Fruit fly (Drosophila melanogaster) whole organism, embryonic: Measurements from ENCODE around the gene CG3764.

Experiments used
- Atf3 ChIP-seq: fragments of 200-800 bp; sonication (Bioruptor generic); optimal IDR thresholded peaks from 3 replicates; lab custom pipeline; 2016; ENCODE audit warnings: missing biosample characterization, missing genetic modification characterization
- CG17568 ChIP-seq: fragments of 200-800 bp; sonication (Bioruptor generic); optimal IDR thresholded peaks from 2 replicates; lab custom pipeline; 2018; ENCODE audit warnings: missing biosample characterization, mild to moderate bottlenecking, missing genetic modification characterization, moderate library complexity
- CG18619 ChIP-seq: fragments of 200-800 bp; sonication (Bioruptor generic); optimal IDR thresholded peaks from 3 replicates; lab custom pipeline; 2017; ENCODE audit warnings: missing biosample characterization, mild to moderate bottlenecking, missing genetic modification characterization
- CG2116 ChIP-seq: fragments of 200-800 bp; sonication (Bioruptor generic); optimal IDR thresholded peaks from 3 replicates; lab custom pipeline; 2018; ENCODE audit warnings: missing biosample characterization, mild to moderate bottlenecking, missing genetic modification characterization
- CG2199 ChIP-seq: fragments of 200-800 bp; sonication (Bioruptor generic); IDR thresholded peaks from 3 replicates; pipeline ENCODE4 v1.3.6; 2022; ENCODE audit warnings: missing biosample characterization, missing genetic modification characterization
- CG2875 ChIP-seq: fragments of 200-800 bp; sonication (Bioruptor generic); optimal IDR thresholded peaks from 2 replicates; lab custom pipeline; 2017; ENCODE audit warnings: missing biosample characterization, mild to moderate bottlenecking, missing genetic modification characterization, missing genetic modification reagents
- CG30403 ChIP-seq: fragments of 200-800 bp; sonication (Bioruptor generic); optimal IDR thresholded peaks from 3 replicates; lab custom pipeline; 2016; ENCODE audit warnings: missing biosample characterization, missing genetic modification characterization
- CG34376 ChIP-seq: fragments of 200-800 bp; sonication (Bioruptor generic); optimal IDR thresholded peaks from 2 replicates; lab custom pipeline; 2018; ENCODE audit warnings: missing biosample characterization, mild to moderate bottlenecking, missing genetic modification characterization
- CG3726 ChIP-seq: fragments of 200-800 bp; sonication (Bioruptor generic); IDR thresholded peaks from 3 replicates; pipeline ENCODE4, ENCODE4 v1.3.6; 2022; ENCODE audit warnings: missing biosample characterization, missing genetic modification characterization
- CG3847 ChIP-seq: fragments of 200-800 bp; sonication (Bioruptor generic); IDR thresholded peaks from 2 replicates; pipeline ENCODE4 v1.3.6; 2022; ENCODE audit warnings: missing biosample characterization, missing genetic modification characterization
- CG4282 ChIP-seq: fragments of 200-800 bp; sonication (Bioruptor generic); optimal IDR thresholded peaks from 2 replicates; lab custom pipeline; 2016; ENCODE audit warnings: missing biosample characterization, missing genetic modification characterization
- CG4328 ChIP-seq: fragments of 200-800 bp; sonication (Bioruptor generic); optimal IDR thresholded peaks from 3 replicates; lab custom pipeline; 2017; ENCODE audit warnings: missing biosample characterization, missing genetic modification reagents, missing genetic modification characterization
- CG4404 ChIP-seq: fragments of 200-800 bp; sonication (Bioruptor generic); IDR thresholded peaks from 2 replicates; pipeline ENCODE4 v1.3.6; 2022; ENCODE audit warnings: missing biosample characterization, missing genetic modification characterization
- CG6689 ChIP-seq: fragments of 200-800 bp; sonication (Bioruptor generic); IDR thresholded peaks from 2 replicates; pipeline ENCODE4 v1.3.6; 2022; ENCODE audit warnings: missing biosample characterization, missing genetic modification characterization
- CG6791 ChIP-seq: fragments of 200-800 bp; sonication (Bioruptor generic); IDR thresholded peaks from 3 replicates; pipeline ENCODE4 v1.3.6; 2022; ENCODE audit warnings: missing biosample characterization, missing genetic modification characterization; ENCODE audit not compliant: partially characterized antibody
- CG7357 ChIP-seq: fragments of 200-800 bp; sonication (Bioruptor generic); IDR thresholded peaks from 3 replicates; pipeline ENCODE4 v1.3.6; 2022; ENCODE audit warnings: missing biosample characterization, missing genetic modification characterization
- CG7372 ChIP-seq: fragments of 200-800 bp; sonication (Bioruptor generic); IDR thresholded peaks from 2 replicates; pipeline ENCODE4 v1.3.6; 2022; ENCODE audit warnings: missing biosample characterization, missing genetic modification characterization
- CG7987 ChIP-seq: fragments of 200-800 bp; sonication (Bioruptor generic); optimal IDR thresholded peaks from 2 replicates; lab custom pipeline; 2018; ENCODE audit warnings: missing biosample characterization, mild to moderate bottlenecking, missing genetic modification characterization, moderate library complexity
- CoRest ChIP-seq: fragments of 200-800 bp; sonication (Bioruptor generic); optimal IDR thresholded peaks from 3 replicates; lab custom pipeline; 2018; ENCODE audit warnings: missing biosample characterization, mild to moderate bottlenecking, missing genetic modification characterization, moderate library complexity
- GATAe ChIP-seq: fragments of 200-800 bp; sonication (Bioruptor generic); conservative IDR thresholded peaks from 2 replicates; pipeline ENCODE4 v1.3.6; 2022; ENCODE audit warnings: missing biosample characterization, missing genetic modification characterization
- HLH3B ChIP-seq: fragments of 200-800 bp; sonication (Bioruptor generic); IDR thresholded peaks from 2 replicates; pipeline ENCODE4 v1.3.6; 2022; ENCODE audit warnings: missing biosample characterization, missing genetic modification characterization
- HLH4C ChIP-seq: fragments of 200-800 bp; sonication (Bioruptor generic); IDR thresholded peaks from 3 replicates; pipeline ENCODE4 v1.3.6; 2022; ENCODE audit warnings: missing biosample characterization, missing genetic modification characterization; ENCODE audit not compliant: partially characterized antibody
- Hand ChIP-seq: fragments of 200-800 bp; sonication (Bioruptor generic); optimal IDR thresholded peaks from 2 replicates; lab custom pipeline; 2017; ENCODE audit warnings: mild to moderate bottlenecking, missing biosample characterization, missing genetic modification reagents, missing genetic modification characterization
- Hmr ChIP-seq: fragments of 200-800 bp; sonication (Bioruptor generic); optimal IDR thresholded peaks from 3 replicates; lab custom pipeline; 2017; ENCODE audit warnings: mild to moderate bottlenecking, missing biosample characterization, missing genetic modification reagents, missing genetic modification characterization
- MTF-1 ChIP-seq: fragments of 200-800 bp; sonication (Bioruptor generic); optimal IDR thresholded peaks from 2 replicates; lab custom pipeline; 2018; ENCODE audit warnings: missing biosample characterization, mild to moderate bottlenecking, missing genetic modification characterization, borderline replicate concordance
- Side ChIP-seq: fragments of 200-800 bp; sonication (Bioruptor generic); optimal IDR thresholded peaks from 2 replicates; lab custom pipeline; 2016; ENCODE audit warnings: missing biosample characterization, missing genetic modification characterization
- Taf1 ChIP-seq: fragments of 200-800 bp; sonication (Bioruptor generic); IDR thresholded peaks from 2 replicates; pipeline ENCODE4 v1.3.6; 2022; ENCODE audit warnings: missing biosample characterization, missing genetic modification characterization
- ab ChIP-seq: fragments of 200-800 bp; sonication (Bioruptor generic); optimal IDR thresholded peaks from 2 replicates; lab custom pipeline; 2016; ENCODE audit warnings: missing biosample characterization, missing genetic modification characterization
- ash1 ChIP-seq: fragments of 200-800 bp; sonication (Bioruptor generic); optimal IDR thresholded peaks from 2 replicates; lab custom pipeline; 2018; ENCODE audit warnings: missing biosample characterization, mild to moderate bottlenecking, missing genetic modification characterization
- ato ChIP-seq: fragments of 200-800 bp; sonication (Bioruptor generic); IDR thresholded peaks from 2 replicates; pipeline ENCODE4 v1.3.6; 2022; ENCODE audit warnings: missing biosample characterization, missing genetic modification characterization; ENCODE audit not compliant: partially characterized antibody
- cato ChIP-seq: fragments of 200-800 bp; sonication (Bioruptor generic); optimal IDR thresholded peaks from 2 replicates; lab custom pipeline; 2016; ENCODE audit warnings: missing biosample characterization, missing genetic modification characterization, borderline replicate concordance
- chinmo ChIP-seq: fragments of 200-800 bp; sonication (Bioruptor generic); IDR thresholded peaks from 4 replicates; pipeline ENCODE4 v1.3.6; 2022; ENCODE audit warnings: missing biosample characterization, missing genetic modification characterization; ENCODE audit not compliant: partially characterized antibody
- chm ChIP-seq: fragments of 200-800 bp; sonication (Bioruptor generic); IDR thresholded peaks from 2 replicates; pipeline ENCODE4 v1.3.6; 2022; ENCODE audit warnings: missing biosample characterization, missing genetic modification characterization
- crc ChIP-seq: fragments of 200-800 bp; sonication (Bioruptor generic); optimal IDR thresholded peaks from 2 replicates; lab custom pipeline; 2016; ENCODE audit warnings: missing biosample characterization, missing genetic modification characterization
- croc ChIP-seq: fragments of 200-800 bp; sonication (Bioruptor generic); conservative IDR thresholded peaks from 3 replicates; pipeline ENCODE4 v1.3.6; 2022; ENCODE audit warnings: missing biosample characterization, missing genetic modification characterization
- eyg ChIP-seq: fragments of 200-800 bp; sonication (Bioruptor generic); optimal IDR thresholded peaks from 3 replicates; lab custom pipeline; 2016; ENCODE audit warnings: missing biosample characterization, missing genetic modification characterization
- fu2 ChIP-seq: fragments of 200-800 bp; sonication (Bioruptor generic); optimal IDR thresholded peaks from 2 replicates; lab custom pipeline; 2016; ENCODE audit warnings: missing biosample characterization, missing genetic modification characterization
- gt ChIP-seq: fragments of 200-800 bp; sonication (Bioruptor generic); IDR thresholded peaks from 2 replicates; pipeline ENCODE4 v1.3.6; 2022; ENCODE audit warnings: missing biosample characterization, missing genetic modification characterization
- klu ChIP-seq: fragments of 200-800 bp; sonication (Bioruptor generic); IDR thresholded peaks from 2 replicates; pipeline ENCODE4 v1.3.6; 2022; ENCODE audit warnings: missing biosample characterization, missing genetic modification characterization
- odd ChIP-seq: fragments of 200-800 bp; sonication (Bioruptor generic); optimal IDR thresholded peaks from 2 replicates; lab custom pipeline; 2017; ENCODE audit warnings: missing biosample characterization, mild to moderate bottlenecking, missing genetic modification characterization
- pnt ChIP-seq: fragments of 200-800 bp; sonication (Bioruptor generic); optimal IDR thresholded peaks from 3 replicates; lab custom pipeline; 2016; ENCODE audit warnings: missing biosample characterization, missing genetic modification characterization
- sens ChIP-seq: fragments of 200-800 bp; sonication (Bioruptor generic); peaks from one replicate; lab custom pipeline; 2016; ENCODE audit warnings: missing biosample characterization, missing genetic modification characterization
- sens-2 ChIP-seq: fragments of 200-800 bp; sonication (Bioruptor generic); IDR thresholded peaks from 2 replicates; pipeline ENCODE4 v1.3.6; 2022; ENCODE audit warnings: missing biosample characterization, missing genetic modification characterization
- sna ChIP-seq: fragments of 200-800 bp; sonication (Bioruptor generic); IDR thresholded peaks from 2 replicates; pipeline ENCODE4 v1.3.6; 2022; ENCODE audit warnings: missing biosample characterization, missing genetic modification characterization; ENCODE audit not compliant: partially characterized antibody
- stwl ChIP-seq: fragments of 200-800 bp; sonication (Bioruptor generic); optimal IDR thresholded peaks from 3 replicates; lab custom pipeline; 2018; ENCODE audit warnings: missing biosample characterization, mild to moderate bottlenecking, missing genetic modification characterization, moderate library complexity
- sug ChIP-seq: fragments of 200-800 bp; optimal IDR thresholded peaks from 2 replicates; lab custom pipeline; 2019; ENCODE audit warnings: missing biosample characterization, mild to moderate bottlenecking, missing genetic modification characterization, moderate library complexity
- tgo ChIP-seq: fragments of 200-800 bp; sonication (Bioruptor generic); IDR thresholded peaks from 3 replicates; pipeline ENCODE4 v1.3.6; 2022; ENCODE audit warnings: missing biosample characterization, missing genetic modification characterization
- usp ChIP-seq: fragments of >200 bp; optimal IDR thresholded peaks from 2 replicates; lab custom pipeline; 2017; ENCODE audit warnings: missing biosample characterization, missing genetic modification characterization
- vnd ChIP-seq: fragments of 200-800 bp; sonication (Bioruptor generic); IDR thresholded peaks from 3 replicates; pipeline ENCODE4 v1.3.6; 2022; ENCODE audit warnings: missing biosample characterization, missing genetic modification characterization; ENCODE audit not compliant: partially characterized antibody
- vvl ChIP-seq: fragments of 200-800 bp; sonication (Bioruptor generic); IDR thresholded peaks from 2 replicates; pipeline ENCODE4 v1.3.6; 2022; ENCODE audit warnings: missing biosample characterization, missing genetic modification characterization

The CG3764 gene

DNA sequence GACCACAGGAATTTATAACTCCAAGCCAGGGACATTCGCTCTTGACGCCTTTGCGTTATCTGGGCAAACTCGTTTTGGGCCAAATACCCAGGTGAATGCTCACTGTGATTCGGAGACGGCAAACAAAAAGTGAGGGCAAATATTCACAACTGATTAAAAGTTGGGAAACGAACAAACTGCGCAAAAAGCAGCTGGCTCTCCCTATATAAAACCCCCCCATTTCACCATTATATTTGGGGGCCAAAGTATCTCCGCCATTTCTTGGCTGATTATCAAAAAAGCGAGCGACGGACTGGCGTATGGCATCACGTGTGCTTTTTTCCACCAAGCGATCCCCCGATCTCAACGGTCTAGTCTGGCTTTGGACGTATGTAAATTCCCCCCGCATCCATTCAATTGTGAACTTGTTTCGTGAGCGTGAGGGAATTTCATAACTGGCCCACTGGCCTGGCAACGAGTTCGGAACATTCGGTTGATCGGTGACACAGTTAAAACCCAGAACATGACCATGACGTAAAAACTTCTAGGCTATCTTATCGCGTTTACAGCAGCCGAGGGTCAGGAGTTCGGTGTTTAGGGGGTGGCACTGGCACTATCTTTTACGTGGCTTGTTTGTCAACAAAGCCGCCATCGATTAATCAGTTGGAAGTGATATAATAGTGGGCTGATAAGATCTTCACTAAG is 53.8 kb downstream of the CG3764 start (continued):
- TF ChIP-seq odd (GFP tag; lab: Kevin White, UChicago) (no peak), chinmo (GFP tag; lab: Robert Waterston, UW) (peak; percentile 71; the same call in 1 of the 4 replicates), CG4328 (GFP tag; lab: Kevin White, UChicago) (no peak), CG6689 (GFP tag; lab: Robert Waterston, UW) (no peak), CG30403 (no peak), sens (GFP tag; lab: Kevin White, UChicago) (no peak), Hmr (GFP tag; lab: Kevin White, UChicago) (no peak), CG17568 (GFP tag; lab: Kevin White, UChicago) (no peak), ato (GFP tag; lab: Robert Waterston, UW) (no peak), CG2199 (GFP tag; lab: Robert Waterston, UW) (no peak), fu2 (no peak), eyg (GFP tag; lab: Kevin White, UChicago) (no peak), CG4282 (GFP tag; lab: Kevin White, UChicago) (no peak), CG7372 (GFP tag; lab: Robert Waterston, UW) (no peak), crc (GFP tag; lab: Kevin White, UChicago) (no peak), tgo (GFP tag; lab: Robert Waterston, UW) (no peak), ash1 (no peak), HLH4C (GFP tag; lab: Robert Waterston, UW) (no peak), MTF-1 (GFP tag; lab: Kevin White, UChicago) (no peak), CG2875 (no peak), gt (GFP tag; lab: Robert Waterston, UW) (no peak), sug (tag; lab: Kevin White, UChicago) (peak; percentile 91), CG6791 (no peak), croc (no peak), CG7987 (GFP tag; lab: Kevin White, UChicago) (peak; percentile 63), chm (GFP tag; lab: Robert Waterston, UW) (no peak), CG4404 (GFP tag; lab: Robert Waterston, UW) (no peak), CG3847 (GFP tag; lab: Robert Waterston, UW) (no peak), CG2116 (GFP tag; lab: Kevin White, UChicago) (no peak), GATAe (peak; percentile 52; the same call in 1 of the 2 replicates), Taf1 (GFP tag; lab: Robert Waterston, UW) (no peak), CG7357 (no peak), ab (no peak), usp (GFP tag; lab: Kevin White, UChicago) (no peak), Atf3 (no peak), vvl (peak; percentile 59), CoRest (no peak), sna (GFP tag; lab: Robert Waterston, UW) (no peak), HLH3B (no peak), CG18619 (no peak), cato (GFP tag; lab: Kevin White, UChicago) (no peak), CG34376 (GFP tag; lab: Kevin White, UChicago) (peak; percentile 72), pnt (GFP tag; lab: Kevin White, UChicago) (no peak), sens-2 (GFP tag; lab: Robert Waterston, UW) (no peak), klu (GFP tag; lab: Robert Waterston, UW) (no peak), CG3726 (GFP tag; lab: Robert Waterston, UW) (no peak), stwl (tag; lab: Kevin White, UChicago) (no peak), Hand (no peak), Side (GFP tag; lab: Kevin White, UChicago) (no peak), vnd (GFP tag; lab: Robert Waterston, UW) (no peak)
